Comparison of ENCODE assay signal across 3 worm cellular contexts in genomic region chrX:2441163-2441562, ce11.
TF ChIP-seq lines count a peak whose summit lies in the region.

No protein-coding gene starts in this region.

TF ChIP-seq in whole organism, L1 larva, 84 proteins besides CTCF, POLR2A, EP300 and RAD21:
- TF ChIP-seq dsc-1 (tag; optimal IDR thresholded peaks at IDR 0.05; lab: Kevin White, UChicago) (no peak), lsy-2 (tag; optimal IDR thresholded peaks at IDR 0.05; lab: Kevin White, UChicago) (no peak), unc-86 (tag; optimal IDR thresholded peaks at IDR 0.05; lab: Kevin White, UChicago) (peak; percentile 53)

TF ChIP-seq in whole organism, L2 larva, 48 proteins besides CTCF, POLR2A, EP300 and RAD21:
- TF ChIP-seq elt-3 (tag; optimal IDR thresholded peaks at IDR 0.05; lab: Kevin White, UChicago) (no peak), unc-55 (GFP tag; optimal IDR thresholded peaks at IDR 0.05; lab: Kevin White, UChicago) (peak; percentile 51)

TF ChIP-seq in whole organism, L4 larva, 104 proteins besides CTCF, POLR2A, EP300 and RAD21:
- TF ChIP-seq ces-1 (GFP tag; optimal IDR thresholded peaks at IDR 0.05; lab: Kevin White, UChicago), result no peak
- peak; percentile 88 for TF ChIP-seq aha-1 (tag; lab: Kevin White, UChicago)
TF ChIP-seq in whole organism, L4 larva: peak in this region for 1.

Comparison
In these comparisons a context has a peak if more than half of its experiments do, and no peak if none do; other contexts are left out.
1. Of the 29 proteins assayed by ChIP-seq in both whole organism, L4 larva and whole organism, L1 larva: peak only in whole organism, L4 larva: aha-1; only in whole organism, L1 larva: none; in both: none; in neither: 28.